Worm (Caenorhabditis elegans) whole organism, L1 larva: Measurements from ENCODE around the gene nduf-11.

ENCODE experiments used
- ceh-90 ChIP-seq: sonication (generic microtip); optimal IDR thresholded peaks from 2 replicates; lab custom pipeline; 2016; ENCODE audit warnings: missing genetic modification characterization, missing compliant biosample characterization
- lin-13 ChIP-seq: fragments of 150-350 bp; optimal IDR thresholded peaks from 2 replicates; lab custom pipeline; 2014; ENCODE audit warnings: missing biosample characterization, missing genetic modification reagents, missing genetic modification characterization
- nhr-11 ChIP-seq: fragments of 150-350 bp; optimal IDR thresholded peaks from 2 replicates; lab custom pipeline; 2014; ENCODE audit warnings: missing biosample characterization, missing genetic modification characterization
- nhr-12 ChIP-seq: sonication (generic microtip); optimal IDR thresholded peaks from 2 replicates; lab custom pipeline; 2017; ENCODE audit warnings: missing biosample characterization, missing genetic modification characterization
- skn-1 ChIP-seq: fragments of 150-350 bp; optimal IDR thresholded peaks from 2 replicates; lab custom pipeline; 2014; ENCODE audit warnings: missing biosample characterization, missing genetic modification characterization
- sup-37 ChIP-seq: fragments of 200-800 bp; sonication (Bioruptor generic); optimal IDR thresholded peaks from 2 replicates; lab custom pipeline; 2018; ENCODE audit warnings: mild to moderate bottlenecking, missing genetic modification characterization, missing compliant biosample characterization
- unc-98 ChIP-seq: fragments of 200-800 bp; sonication (Bioruptor generic); IDR thresholded peaks from 2 replicates; pipeline ENCODE4 v1.3.6; 2022; ENCODE audit warnings: missing genetic modification characterization, missing compliant biosample characterization
- vab-15 ChIP-seq: sonication (generic microtip); optimal IDR thresholded peaks from 2 replicates; lab custom pipeline; 2017; ENCODE audit warnings: missing genotype, mild to moderate bottlenecking, missing genetic modification characterization, missing compliant biosample characterization
- zag-1 ChIP-seq: fragments of 150-350 bp; optimal IDR thresholded peaks from 2 replicates; lab custom pipeline; 2014; ENCODE audit warnings: missing biosample characterization, missing genetic modification characterization
- ztf-11 ChIP-seq, 2 experiments: sonication (generic microtip); optimal IDR thresholded peaks; 2 replicates each; lab custom pipeline; 2016 to 2017; ENCODE audit warnings: missing genetic modification characterization in 2 of 2, missing biosample characterization in 1 of 2, missing compliant biosample characterization in 1 of 2
- ztf-4 ChIP-seq: fragments of 150-350 bp; optimal IDR thresholded peaks from 2 replicates; lab custom pipeline; 2014; ENCODE audit warnings: missing biosample characterization, missing genetic modification characterization

DNA sequence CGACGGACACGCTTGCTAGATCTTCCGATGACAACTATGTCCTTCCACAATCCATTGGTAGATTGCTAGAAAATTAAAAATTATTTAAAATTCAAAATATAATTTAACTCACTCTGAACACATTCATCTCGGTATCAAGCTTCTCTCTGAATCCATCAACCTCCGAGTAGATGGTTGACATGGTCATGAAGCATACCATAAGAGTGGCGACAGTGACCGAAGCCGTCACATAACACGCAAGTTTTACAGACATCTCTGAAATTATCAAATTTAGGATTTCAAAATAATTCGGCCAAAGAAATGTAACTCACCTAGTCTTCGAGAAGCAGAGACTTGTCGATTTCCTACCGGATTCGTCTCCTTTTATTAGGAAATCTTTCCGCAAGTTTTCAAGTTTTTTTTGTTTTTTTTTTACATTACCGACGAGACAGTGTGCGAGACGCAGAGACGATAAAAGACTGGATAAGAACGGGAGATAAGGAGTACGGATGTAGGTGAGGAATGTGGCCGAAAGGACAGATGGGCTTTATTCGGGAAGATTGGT is 7.9 kb downstream of the nduf-11 start, which contains the start of gene sqt-1:
- TF ChIP-seq unc-98 (GFP tag; lab: Robert Waterston, UW) (no peak), ztf-11 (tag; optimal IDR thresholded peaks at IDR 0.05; lab: Kevin White, UChicago) (no peak), sup-37 (GFP tag; lab: Kevin White, UChicago) (no peak), zag-1 (tag; lab: Kevin White, UChicago) (no peak), skn-1 (no peak), nhr-11 (no peak), ceh-90 (tag; lab: Kevin White, UChicago) (no peak), nhr-12 (no peak), ztf-4 (tag; lab: Kevin White, UChicago) (no peak), lin-13 (GFP tag; lab: Kevin White, UChicago) (no peak), vab-15 (tag; lab: Kevin White, UChicago) (no peak)
